Worm (Caenorhabditis elegans): ENCODE measurements around the gene mbr-1.
A peak's percentile ranks its signal among the peaks of the same experiment; 100 is the strongest.

Gene mbr-1

ce11 chrX:10766123-10766622, 44.3 kb upstream of the mbr-1 start (continued):
- peak; percentile 84 for TF ChIP-seq ceh-32 (tag; optimal IDR thresholded peaks at IDR 0.05; ENCODE audit: poor library complexity)
- TF ChIP-seq zfp-2 (tag; optimal IDR thresholded peaks at IDR 0.05), result peak; percentile 50
- peak; percentile 96 for TF ChIP-seq dmd-6 (GFP tag; IDR thresholded peaks at IDR 0.05)
- 0 out of 2 replicates have a peak, but pooled peaks have one; percentile 19 for TF ChIP-seq nhr-41 (GFP tag; IDR thresholded peaks at IDR 0.05)
- TF ChIP-seq attf-4 (tag; optimal IDR thresholded peaks at IDR 0.05), result peak; percentile 64
- peak; percentile 87 for TF ChIP-seq nhr-25 (tag; optimal IDR thresholded peaks at IDR 0.05; ENCODE audit: borderline replicate concordance, insufficient read depth)
- TF ChIP-seq ceh-44 (GFP tag; IDR thresholded peaks at IDR 0.05), result no peak
- TF ChIP-seq aha-1 (tag), result peak; percentile 100
- TF ChIP-seq skn-1 (tag; optimal IDR thresholded peaks at IDR 0.05), result no peak
- TF ChIP-seq aly-2 (tag; optimal IDR thresholded peaks at IDR 0.05), result no peak
- peak; percentile 46 for TF ChIP-seq nhr-111 (GFP tag; optimal IDR thresholded peaks at IDR 0.05)
- no peak for TF ChIP-seq D1046.2 (GFP tag; IDR thresholded peaks at IDR 0.05)
- TF ChIP-seq arid-1 (GFP tag; conservative IDR thresholded peaks at IDR 0.05), result peak; percentile 35; the same call in 1 of the 2 replicates
- TF ChIP-seq dve-1 (tag; optimal IDR thresholded peaks at IDR 0.05; ENCODE audit: insufficient read depth), result peak; percentile 99
- TF ChIP-seq nhr-102 (tag; optimal IDR thresholded peaks at IDR 0.05), result peak; percentile 92
- TF ChIP-seq zfp-3 (GFP tag; conservative IDR thresholded peaks at IDR 0.05), result no peak
- TF ChIP-seq hif-1 (tag; optimal IDR thresholded peaks at IDR 0.05), result peak; percentile 26 to 82
- no peak for TF ChIP-seq snpc-4 (tag; optimal IDR thresholded peaks at IDR 0.05)
- TF ChIP-seq Y5F2A.4 (GFP tag; optimal IDR thresholded peaks at IDR 0.05), result no peak
- TF ChIP-seq hlh-11 (tag; optimal IDR thresholded peaks at IDR 0.05), result peak; percentile 99
- peak; percentile 54 for TF ChIP-seq cey-2 (tag; optimal IDR thresholded peaks at IDR 0.05; ENCODE audit: borderline replicate concordance, insufficient read depth)
- TF ChIP-seq lin-38 (GFP tag; IDR thresholded peaks at IDR 0.05), result peak; percentile 60
- peak; percentile 97 for TF ChIP-seq hlh-30 (tag; optimal IDR thresholded peaks at IDR 0.05; ENCODE audit: insufficient read depth)
- peak; percentile 78 for TF ChIP-seq ztf-7 (tag; optimal IDR thresholded peaks at IDR 0.05)
- peak; percentile 76 for TF ChIP-seq mxl-2 (GFP tag; conservative IDR thresholded peaks at IDR 0.05)
- peak; percentile 73 for TF ChIP-seq nhr-10 (tag; optimal IDR thresholded peaks at IDR 0.05)
- TF ChIP-seq F37D6.2 (tag; optimal IDR thresholded peaks at IDR 0.05), result peak; percentile 88
- TF ChIP-seq sdz-12 (GFP tag; optimal IDR thresholded peaks at IDR 0.05), result no peak
- TF ChIP-seq mxl-3 (GFP tag; optimal IDR thresholded peaks at IDR 0.05), result peak; percentile 79
- TF ChIP-seq nhr-48 (tag; optimal IDR thresholded peaks at IDR 0.05), result peak; percentile 98
- peak; percentile 24 for TF ChIP-seq pqm-1 (tag; optimal IDR thresholded peaks at IDR 0.05)
- TF ChIP-seq unc-39 (tag; optimal IDR thresholded peaks at IDR 0.05), result no peak
- peak; percentile 73; the same call in 1 of the 2 replicates for TF ChIP-seq saeg-2 (GFP tag; IDR thresholded peaks at IDR 0.05)
- peak; percentile 93 for TF ChIP-seq ceh-20 (GFP tag; IDR thresholded peaks at IDR 0.05)
- peak; percentile 92 for TF ChIP-seq gei-8 (GFP tag; optimal IDR thresholded peaks at IDR 0.05)
- TF ChIP-seq php-3 (GFP tag; IDR thresholded peaks at IDR 0.05), result peak; percentile 44; the same call in 1 of the 2 replicates
- peak; percentile 90 for TF ChIP-seq egl-43 (GFP tag; IDR thresholded peaks at IDR 0.05)
- TF ChIP-seq nhr-42 (GFP tag; IDR thresholded peaks at IDR 0.05), result peak; percentile 66; the same call in 1 of the 2 replicates
- peak; percentile 81 for TF ChIP-seq nhr-77 (tag; optimal IDR thresholded peaks at IDR 0.05)
- peak; percentile 87 for TF ChIP-seq T26A8.4 (GFP tag; IDR thresholded peaks at IDR 0.05)
- TF ChIP-seq tra-1 (GFP tag; IDR thresholded peaks at IDR 0.05), result peak; percentile 85
- no peak for TF ChIP-seq R02D3.7 (tag; optimal IDR thresholded peaks at IDR 0.05)
- TF ChIP-seq lin-13 (GFP tag; optimal IDR thresholded peaks at IDR 0.05), result peak; percentile 73
- peak; percentile 29 for TF ChIP-seq nhr-237 (tag; optimal IDR thresholded peaks at IDR 0.05)
- peak; percentile 74 for TF ChIP-seq T20F7.1 (GFP tag; optimal IDR thresholded peaks at IDR 0.05)

Measured in whole organism, L4 larva.